Fruit fly (Drosophila melanogaster) whole organism, adult: ENCODE measurements around the gene Polr2J.

ENCODE experiments used
- CG12768 ChIP-seq: fragments of 200-800 bp; sonication (Bioruptor generic); optimal IDR thresholded peaks from 2 replicates; lab custom pipeline; 2017; ENCODE audit warnings: missing biosample characterization, missing genetic modification characterization, mild to moderate bottlenecking, moderate library complexity, missing genetic modification reagents
- CG14711 ChIP-seq: fragments of 200-800 bp; sonication (Bioruptor generic); optimal IDR thresholded peaks from 2 replicates; lab custom pipeline; 2018; ENCODE audit warnings: missing biosample characterization, mild to moderate bottlenecking, missing genetic modification characterization, moderate library complexity
- CG1620 ChIP-seq: fragments of 200-800 bp; sonication (Bioruptor generic); optimal IDR thresholded peaks from 2 replicates; lab custom pipeline; 2016; ENCODE audit warnings: missing biosample characterization, missing genetic modification characterization
- CG5204 ChIP-seq: fragments of 200-800 bp; sonication (Bioruptor generic); optimal IDR thresholded peaks from 2 replicates; lab custom pipeline; 2016; ENCODE audit warnings: missing biosample characterization, missing genetic modification characterization
- Clk ChIP-seq: fragments of 200-800 bp; sonication (Bioruptor generic); optimal IDR thresholded peaks from 2 replicates; lab custom pipeline; 2017; ENCODE audit warnings: missing biosample characterization, missing genetic modification characterization
- Hr96 ChIP-seq: fragments of 200-800 bp; sonication (Bioruptor generic); optimal IDR thresholded peaks from 2 replicates; lab custom pipeline; 2016; ENCODE audit warnings: missing biosample characterization, missing genetic modification characterization
- Mnt ChIP-seq: fragments of 200-800 bp; sonication (Bioruptor generic); optimal IDR thresholded peaks from 2 replicates; lab custom pipeline; 2016; ENCODE audit warnings: missing biosample characterization, mild to moderate bottlenecking, missing genetic modification characterization
- bab1 ChIP-seq: fragments of 200-800 bp; sonication (Bioruptor generic); optimal IDR thresholded peaks from 3 replicates; lab custom pipeline; 2019; ENCODE audit warnings: missing biosample characterization, mild to moderate bottlenecking, missing genetic modification characterization, moderate library complexity
- cnc ChIP-seq, 2 experiments: fragments of >200 bp; optimal IDR thresholded peaks; 2 replicates each; lab custom pipeline; 2017
- kay ChIP-seq: fragments of 200-800 bp; sonication (Bioruptor generic); peaks from one replicate; lab custom pipeline; 2016; ENCODE audit warnings: missing biosample characterization, missing genetic modification characterization, borderline replicate concordance
- ovo ChIP-seq: fragments of 200-800 bp; sonication (Bioruptor generic); optimal IDR thresholded peaks from 2 replicates; lab custom pipeline; 2016; ENCODE audit warnings: missing biosample characterization, missing genetic modification characterization
- tj ChIP-seq: fragments of 200-800 bp; sonication (Bioruptor generic); optimal IDR thresholded peaks from 3 replicates; lab custom pipeline; 2017; ENCODE audit warnings: missing biosample characterization, mild to moderate bottlenecking, missing genetic modification characterization, moderate library complexity
- toe ChIP-seq: fragments of 200-800 bp; sonication (Bioruptor generic); optimal IDR thresholded peaks from 2 replicates; lab custom pipeline; 2016; ENCODE audit warnings: missing biosample characterization, missing genetic modification characterization

- TF ChIP-seq Clk (GFP tag; lab: Kevin White, UChicago) (no peak), CG12768 (no peak), CG5204 (GFP tag; lab: Kevin White, UChicago) (no peak), cnc (optimal IDR thresholded peaks at IDR 0.05; lab: Kevin White, UChicago) (no peak), toe (GFP tag; lab: Kevin White, UChicago) (no peak), CG1620 (no peak), Hr96 (no peak), ovo (GFP tag; lab: Kevin White, UChicago) (no peak), bab1 (GFP tag; lab: Kevin White, UChicago) (no peak), kay (GFP tag; lab: Kevin White, UChicago) (peak; percentile 70), Mnt (no peak), tj (GFP tag; lab: Kevin White, UChicago) (no peak), CG14711 (no peak)
Observed at dm6 chr2L:17457944-17458343, 47.7 kb upstream of the Polr2J start, which contains the start of gene CG18563.
